Worm (Caenorhabditis elegans) whole organism, midembryonic: ENCODE data around the gene Y48E1B.8.

Experiments
- cog-1 ChIP-seq: sonication (generic microtip); optimal IDR thresholded peaks from 2 replicates; lab custom pipeline; 2016; ENCODE audit warnings: missing genetic modification characterization, missing compliant biosample characterization
- flt-1 ChIP-seq: fragments of 200-800 bp; sonication (Bioruptor generic); IDR thresholded peaks from 2 replicates; pipeline ENCODE4 v1.3.6; 2022; ENCODE audit warnings: missing genetic modification characterization, missing compliant biosample characterization
- klf-2 ChIP-seq: fragments of 200-800 bp; sonication (Bioruptor generic); conservative IDR thresholded peaks from 2 replicates; pipeline ENCODE4 v1.3.6; 2022; ENCODE audit warnings: missing genetic modification reagents, missing genetic modification characterization, missing compliant biosample characterization
- med-1 ChIP-seq: sonication (generic microtip); optimal IDR thresholded peaks from 2 replicates; lab custom pipeline; 2017; ENCODE audit warnings: missing genetic modification characterization, mild to moderate bottlenecking, missing compliant biosample characterization, antibody characterized with exemption, missing genetic modification reagents; ENCODE audit not compliant: insufficient read depth
- ref-1 ChIP-seq: fragments of 200-800 bp; sonication (Bioruptor generic); conservative IDR thresholded peaks from 2 replicates; pipeline ENCODE4 v1.3.6; 2022; ENCODE audit warnings: missing genetic modification reagents, missing genetic modification characterization, missing compliant biosample characterization
- tab-1 ChIP-seq: fragments of 200-800 bp; sonication (Bioruptor generic); IDR thresholded peaks from 2 replicates; pipeline ENCODE4 v1.3.6; 2022; ENCODE audit warnings: missing genetic modification characterization, missing compliant biosample characterization
- ztf-23 ChIP-seq: fragments of 200-800 bp; sonication (Bioruptor generic); IDR thresholded peaks from 2 replicates; pipeline ENCODE4 v1.3.6; 2022; ENCODE audit warnings: missing genetic modification reagents, missing genetic modification characterization, missing compliant biosample characterization
- ztf-29 ChIP-seq: fragments of 200-800 bp; sonication (Bioruptor generic); IDR thresholded peaks from 2 replicates; pipeline ENCODE4 v1.3.6; 2022; ENCODE audit warnings: missing genetic modification reagents, missing genetic modification characterization, missing compliant biosample characterization

ce11 chrII:13617808-13618207 lies 32.3 kb downstream of the Y48E1B.8 start, which contains the start of gene gst-12:
- no peak for TF ChIP-seq cog-1 (tag; lab: Kevin White, UChicago)
- no peak for TF ChIP-seq tab-1 (GFP tag; lab: Robert Waterston, UW)
- no peak for TF ChIP-seq ref-1 (GFP tag; lab: Robert Waterston, UW)
- TF ChIP-seq klf-2: no peak
- no peak for TF ChIP-seq flt-1 (GFP tag; lab: Robert Waterston, UW)
- TF ChIP-seq med-1 (GFP tag; lab: Kevin White, UChicago): no peak
- TF ChIP-seq ztf-29: no peak
- no peak for TF ChIP-seq ztf-23 (GFP tag; lab: Robert Waterston, UW)
